Worm (Caenorhabditis elegans) whole organism, young adult: ENCODE results near the gene bbs-4.

Source experiments
- B0019.2 ChIP-seq: fragments of 200-800 bp; sonication (Bioruptor generic); conservative IDR thresholded peaks from 2 replicates; pipeline ENCODE4 v1.3.6; 2022; ENCODE audit warnings: missing genetic modification reagents, missing genetic modification characterization, missing compliant biosample characterization
- B0035.1 ChIP-seq: sonication (generic microtip); optimal IDR thresholded peaks from 2 replicates; lab custom pipeline; 2016; ENCODE audit warnings: missing genetic modification characterization, mild to moderate bottlenecking, missing compliant biosample characterization, missing genotype, missing genetic modification reagents
- B0261.1 ChIP-seq: sonication (generic microtip); optimal IDR thresholded peaks from 2 replicates; lab custom pipeline; 2016; ENCODE audit warnings: mild to moderate bottlenecking, missing genetic modification characterization, moderate library complexity, missing compliant biosample characterization
- C06A6.2 ChIP-seq: fragments of 200-800 bp; sonication (Bioruptor generic); conservative IDR thresholded peaks from 2 replicates; pipeline ENCODE4 v1.3.6; 2022; ENCODE audit warnings: missing genetic modification characterization, missing compliant biosample characterization
- D2030.7 ChIP-seq: fragments of 200-800 bp; sonication (Bioruptor generic); IDR thresholded peaks from 2 replicates; pipeline ENCODE4 v1.3.6; 2022; ENCODE audit warnings: missing genetic modification reagents, missing genetic modification characterization, missing compliant biosample characterization
- F23B12.7 ChIP-seq: sonication (generic microtip); optimal IDR thresholded peaks from 2 replicates; lab custom pipeline; 2017; ENCODE audit warnings: missing genetic modification characterization, mild to moderate bottlenecking, missing compliant biosample characterization, antibody characterized with exemption, moderate library complexity; ENCODE audit not compliant: insufficient read depth
- F33H1.4 ChIP-seq: fragments of 200-800 bp; sonication (Bioruptor generic); IDR thresholded peaks from 2 replicates; pipeline ENCODE4 v1.3.6; 2022; ENCODE audit warnings: missing genetic modification reagents, missing genetic modification characterization, missing compliant biosample characterization
- F49E8.2 ChIP-seq: sonication (generic microtip); optimal IDR thresholded peaks from 3 replicates; lab custom pipeline; 2017; ENCODE audit warnings: missing genetic modification characterization, mild to moderate bottlenecking, missing compliant biosample characterization, antibody characterized with exemption, moderate library complexity; ENCODE audit not compliant: insufficient read depth
- T07F8.4 ChIP-seq: sonication (generic microtip); optimal IDR thresholded peaks from 2 replicates; lab custom pipeline; 2016; ENCODE audit warnings: mild to moderate bottlenecking, missing genetic modification characterization, moderate library complexity, missing compliant biosample characterization
- Y95B8A.8 ChIP-seq: fragments of 200-800 bp; sonication (Bioruptor generic); IDR thresholded peaks from 2 replicates; pipeline ENCODE4 v1.3.6; 2022; ENCODE audit warnings: missing genetic modification reagents, missing genetic modification characterization, missing compliant biosample characterization
- atf-7 ChIP-seq: sonication (generic microtip); optimal IDR thresholded peaks from 2 replicates; lab custom pipeline; 2017; ENCODE audit warnings: mild to moderate bottlenecking, missing genetic modification characterization, missing compliant biosample characterization
- athp-1 ChIP-seq: sonication (generic microtip); optimal IDR thresholded peaks from 2 replicates; lab custom pipeline; 2017; ENCODE audit warnings: mild to moderate bottlenecking, missing genetic modification characterization, missing compliant biosample characterization
- attf-3 ChIP-seq: fragments of 200-800 bp; sonication (Bioruptor generic); conservative IDR thresholded peaks from 2 replicates; pipeline ENCODE4 v1.3.6; 2022; ENCODE audit warnings: missing genetic modification reagents, missing genetic modification characterization, missing compliant biosample characterization
- bed-1 ChIP-seq: fragments of 200-800 bp; sonication (Bioruptor generic); IDR thresholded peaks from 2 replicates; pipeline ENCODE4 v1.3.6; 2022; ENCODE audit warnings: missing genetic modification reagents, missing genetic modification characterization, missing compliant biosample characterization
- cebp-1 ChIP-seq, 2 experiments: fragments of 200-800 bp in 1 of 2; sonication (Bioruptor generic) in 1 of 2; sonication (generic microtip) in 1 of 2; IDR thresholded peaks in 1 of 2; optimal IDR thresholded peaks in 1 of 2; 2 replicates each; pipeline versions ENCODE4 v1.3.6 to Lab custom; 2017 to 2022; ENCODE audit warnings: missing compliant biosample characterization in 2 of 2, missing genetic modification characterization in 2 of 2, mild to moderate bottlenecking in 1 of 2, missing genetic modification reagents in 1 of 2, moderate library complexity in 1 of 2
- ceh-100 ChIP-seq: fragments of 200-800 bp; sonication (Bioruptor generic); IDR thresholded peaks from 2 replicates; pipeline ENCODE4 v1.3.6; 2022; ENCODE audit warnings: missing genetic modification reagents, missing genetic modification characterization, missing compliant biosample characterization
- ceh-27 ChIP-seq: fragments of 200-800 bp; sonication (Bioruptor generic); optimal IDR thresholded peaks from 2 replicates; lab custom pipeline; 2018; ENCODE audit warnings: mild to moderate bottlenecking, missing genetic modification characterization, moderate library complexity, missing compliant biosample characterization
- ceh-40 ChIP-seq: fragments of 200-800 bp; sonication (Bioruptor generic); IDR thresholded peaks from 2 replicates; pipeline ENCODE4 v1.3.6; 2022; ENCODE audit warnings: missing genetic modification characterization, missing compliant biosample characterization
- ceh-58 ChIP-seq: fragments of 200-800 bp; sonication (Bioruptor generic); IDR thresholded peaks from 2 replicates; pipeline ENCODE4 v1.3.6; 2022; ENCODE audit warnings: missing genetic modification characterization, missing compliant biosample characterization
- ceh-91 ChIP-seq: fragments of 200-800 bp; sonication (Bioruptor generic); IDR thresholded peaks from 2 replicates; pipeline ENCODE4 v1.3.6; 2022; ENCODE audit warnings: missing genetic modification reagents, missing genetic modification characterization, missing compliant biosample characterization
- dox-1 ChIP-seq: fragments of 200-800 bp; sonication (Bioruptor generic); IDR thresholded peaks from 2 replicates; pipeline ENCODE4 v1.3.6; 2022; ENCODE audit warnings: missing genetic modification reagents, missing genetic modification characterization, missing compliant biosample characterization
- egl-18 ChIP-seq: fragments of 200-800 bp; sonication (Bioruptor generic); IDR thresholded peaks from 2 replicates; pipeline ENCODE4 v1.3.6; 2022; ENCODE audit warnings: missing genetic modification reagents, missing genetic modification characterization, missing compliant biosample characterization
- egrh-3 ChIP-seq: fragments of 200-800 bp; sonication (Bioruptor generic); IDR thresholded peaks from 2 replicates; pipeline ENCODE4 v1.3.6; 2022; ENCODE audit warnings: missing genetic modification reagents, missing genetic modification characterization, missing compliant biosample characterization
- ets-4 ChIP-seq: fragments of 200-800 bp; sonication (Bioruptor generic); optimal IDR thresholded peaks from 2 replicates; lab custom pipeline; 2018; ENCODE audit warnings: mild to moderate bottlenecking, missing genetic modification characterization, missing compliant biosample characterization
- gei-17 ChIP-seq: fragments of 200-800 bp; sonication (Bioruptor generic); optimal IDR thresholded peaks from 2 replicates; lab custom pipeline; 2018; ENCODE audit warnings: mild to moderate bottlenecking, missing genetic modification characterization, missing compliant biosample characterization
- hmg-1.2 ChIP-seq: fragments of 200-800 bp; sonication (Bioruptor generic); IDR thresholded peaks from 2 replicates; pipeline ENCODE4 v1.3.6; 2022; ENCODE audit warnings: missing genetic modification reagents, missing genetic modification characterization, missing compliant biosample characterization
- let-526 ChIP-seq: fragments of 200-800 bp; sonication (Bioruptor generic); IDR thresholded peaks from 2 replicates; pipeline ENCODE4 v1.3.6; 2022; ENCODE audit warnings: missing genetic modification reagents, missing genetic modification characterization, missing compliant biosample characterization
- let-607 ChIP-seq, 2 experiments: fragments of 200-800 bp in 1 of 2; sonication (Bioruptor generic) in 1 of 2; sonication (generic microtip) in 1 of 2; optimal IDR thresholded peaks; 2 replicates each; lab custom pipeline; 2016 to 2018; ENCODE audit warnings: mild to moderate bottlenecking in 2 of 2, missing compliant biosample characterization in 2 of 2, missing genetic modification characterization in 2 of 2, moderate library complexity in 2 of 2, missing genotype in 1 of 2
- lin-26 ChIP-seq: fragments of 200-800 bp; sonication (Bioruptor generic); IDR thresholded peaks from 2 replicates; pipeline ENCODE4 v1.3.6; 2022; ENCODE audit warnings: missing genetic modification reagents, missing genetic modification characterization, missing compliant biosample characterization
- lin-35 ChIP-seq, 3 experiments: fragments of 150-350 bp in 2 of 3; sonication (generic microtip) in 1 of 3; optimal IDR thresholded peaks; 2 replicates each; lab custom pipeline; 2014 to 2018; ENCODE audit warnings: missing biosample characterization in 3 of 3, missing genetic modification characterization in 3 of 3, missing genetic modification reagents in 3 of 3
- lin-54 ChIP-seq: fragments of 200-800 bp; sonication (Bioruptor generic); optimal IDR thresholded peaks from 2 replicates; lab custom pipeline; 2018; ENCODE audit warnings: mild to moderate bottlenecking, missing genetic modification characterization, missing compliant biosample characterization
- lsy-27 ChIP-seq: sonication (generic microtip); optimal IDR thresholded peaks from 2 replicates; lab custom pipeline; 2017; ENCODE audit warnings: missing genetic modification characterization, mild to moderate bottlenecking, missing compliant biosample characterization, antibody characterized with exemption, missing genotype, borderline replicate concordance; ENCODE audit not compliant: insufficient read depth
- madf-10 ChIP-seq: sonication (generic microtip); optimal IDR thresholded peaks from 2 replicates; lab custom pipeline; 2016; ENCODE audit warnings: mild to moderate bottlenecking, missing genetic modification characterization, missing compliant biosample characterization
- nfya-1 ChIP-seq: sonication (generic microtip); optimal IDR thresholded peaks from 2 replicates; lab custom pipeline; 2017; ENCODE audit warnings: antibody characterized with exemption, missing compliant biosample characterization, missing genetic modification characterization, borderline replicate concordance; ENCODE audit not compliant: insufficient read depth
- nfyb-1 ChIP-seq: fragments of 200-800 bp; sonication (Bioruptor generic); IDR thresholded peaks from 2 replicates; pipeline ENCODE4 v1.3.6; 2022; ENCODE audit warnings: missing genetic modification reagents, missing genetic modification characterization, missing compliant biosample characterization
- pha-4 ChIP-seq: fragments of 150-350 bp; sonication (generic microtip); optimal IDR thresholded peaks from 2 replicates; lab custom pipeline; 2014; ENCODE audit warnings: missing biosample characterization, missing genetic modification reagents, missing genetic modification characterization
- repo-1 ChIP-seq: sonication (generic microtip); optimal IDR thresholded peaks from 2 replicates; lab custom pipeline; 2017; ENCODE audit warnings: mild to moderate bottlenecking, missing genetic modification characterization, missing compliant biosample characterization
- snpc-3.4 ChIP-seq: sonication (generic microtip); optimal IDR thresholded peaks from 2 replicates; lab custom pipeline; 2017; ENCODE audit warnings: missing genetic modification characterization, mild to moderate bottlenecking, missing compliant biosample characterization, antibody characterized with exemption, moderate library complexity, missing genotype, missing genetic modification reagents
- snpc-4 ChIP-seq, 5 experiments: fragments of 150-350 bp in 1 of 5; sonication (generic microtip) in 4 of 5; optimal IDR thresholded peaks; 2 replicates each; lab custom pipeline; 2014 to 2018; ENCODE audit warnings: missing genetic modification characterization in 5 of 5, missing biosample characterization in 3 of 5, antibody characterized with exemption in 2 of 5, mild to moderate bottlenecking in 2 of 5, missing compliant biosample characterization in 2 of 5, missing genotype in 2 of 5, moderate library complexity in 2 of 5, missing genetic modification reagents in 1 of 5
- tbp1 ChIP-seq: fragments of 200-800 bp; sonication (Bioruptor generic); optimal IDR thresholded peaks from 2 replicates; lab custom pipeline; 2018; ENCODE audit warnings: mild to moderate bottlenecking, missing genetic modification characterization, missing compliant biosample characterization
- zfh-2 ChIP-seq: fragments of 200-800 bp; sonication (Bioruptor generic); conservative IDR thresholded peaks from 2 replicates; pipeline ENCODE4 v1.3.6; 2022; ENCODE audit warnings: missing genetic modification reagents, missing genetic modification characterization, missing compliant biosample characterization
- ztf-22 ChIP-seq: fragments of 200-800 bp; sonication (Bioruptor generic); optimal IDR thresholded peaks from 2 replicates; lab custom pipeline; 2018; ENCODE audit warnings: mild to moderate bottlenecking, missing genetic modification characterization, moderate library complexity, missing compliant biosample characterization
- ztf-28 ChIP-seq: fragments of 200-800 bp; sonication (Bioruptor generic); IDR thresholded peaks from 2 replicates; pipeline ENCODE4 v1.3.6; 2022; ENCODE audit warnings: missing genetic modification reagents, missing genetic modification characterization, missing compliant biosample characterization
- ztf-6 ChIP-seq: fragments of 200-800 bp; sonication (Bioruptor generic); IDR thresholded peaks from 2 replicates; pipeline ENCODE4 v1.3.6; 2022; ENCODE audit warnings: missing genetic modification reagents, missing genetic modification characterization, missing compliant biosample characterization

The bbs-4 gene

DNA sequence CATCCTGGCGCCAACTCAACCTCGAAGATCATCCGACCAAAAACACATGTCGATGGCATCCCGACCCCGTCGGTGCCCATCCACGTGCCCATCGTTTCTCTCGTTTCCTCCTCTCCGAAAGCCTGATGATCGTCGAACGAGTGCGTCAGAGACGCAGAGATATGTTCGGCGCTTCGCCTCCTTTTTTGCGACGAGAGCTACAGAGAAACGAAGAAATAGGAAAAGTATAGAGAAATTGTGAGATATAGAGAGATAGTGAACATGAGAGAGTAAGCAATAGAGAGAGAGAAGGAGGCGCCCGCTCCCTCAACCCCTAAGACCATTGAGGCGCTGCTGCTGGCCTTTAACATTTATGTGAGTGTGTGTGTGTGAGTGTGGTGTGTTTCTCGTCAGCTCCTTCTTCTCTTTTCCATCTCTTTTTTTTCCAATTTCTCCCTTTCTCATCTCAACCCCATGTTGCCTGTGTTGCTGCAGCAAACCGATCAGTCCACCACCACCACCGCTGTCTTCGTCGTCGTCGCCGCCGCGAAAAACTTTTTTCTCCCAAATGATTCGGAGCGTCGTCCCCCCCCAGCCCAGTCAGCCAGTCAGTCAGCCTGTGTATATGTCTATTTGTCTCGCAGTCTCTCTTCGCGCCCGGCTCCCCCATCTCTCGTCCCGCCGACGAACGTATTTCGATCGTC lies 7.2 kb upstream of the bbs-4 start, which contains the start of gene hlh-11:
Gene hlh-11, plus strand, starts transcription at position 633 of the 683 bp plus-strand sequence.
- peak; percentile 69 for TF ChIP-seq C06A6.2 (GFP tag; lab: Robert Waterston, UW)
- TF ChIP-seq nfya-1 (tag; lab: Kevin White, UChicago) = no peak
- TF ChIP-seq snpc-4 (GFP tag; optimal IDR thresholded peaks at IDR 0.05; lab: Kevin White, UChicago) = no peak
- TF ChIP-seq snpc-4 (tag; optimal IDR thresholded peaks at IDR 0.05; lab: Kevin White, UChicago) = peak; percentile 46 to 70 (median 64)
- no peak for TF ChIP-seq ceh-91 (GFP tag; lab: Robert Waterston, UW)
- no peak for TF ChIP-seq F33H1.4 (GFP tag; lab: Robert Waterston, UW)
- peak; percentile 89 for TF ChIP-seq egrh-3 (GFP tag; lab: Robert Waterston, UW)
- peak; percentile 23; the same call in 1 of the 2 replicates for TF ChIP-seq attf-3
- peak; percentile 43 for TF ChIP-seq tbp1 (GFP tag; lab: Kevin White, UChicago)
- TF ChIP-seq snpc-3.4 (tag; lab: Kevin White, UChicago) = peak; percentile 13
- no peak for TF ChIP-seq ceh-58 (GFP tag; lab: Robert Waterston, UW)
- TF ChIP-seq bed-1 (GFP tag; lab: Robert Waterston, UW) = no peak
- 0 out of 2 replicates have a peak, but pooled peaks have one; percentile 4 for TF ChIP-seq ztf-6 (GFP tag; lab: Robert Waterston, UW)
- no peak for TF ChIP-seq egl-18 (GFP tag; lab: Robert Waterston, UW)
- peak; percentile 95 for TF ChIP-seq madf-10
- peak; percentile 69 for TF ChIP-seq gei-17 (GFP tag; lab: Kevin White, UChicago)
- TF ChIP-seq F23B12.7 = peak; percentile 52
- peak; percentile 75 for TF ChIP-seq dox-1 (GFP tag; lab: Robert Waterston, UW)
- no peak for TF ChIP-seq lsy-27 (tag; lab: Kevin White, UChicago)
- TF ChIP-seq B0019.2 (GFP tag; lab: Robert Waterston, UW) = no peak
- peak in 1 of 3 experiments; percentile 74 for TF ChIP-seq lin-35 (GFP tag; optimal IDR thresholded peaks at IDR 0.05; lab: Kevin White, UChicago)
- no peak for TF ChIP-seq ztf-22 (GFP tag; lab: Kevin White, UChicago)
- no peak for TF ChIP-seq F49E8.2 (tag; lab: Kevin White, UChicago)
- peak; percentile 24 for TF ChIP-seq ceh-27
- 0 out of 2 replicates have a peak, but pooled peaks have one; percentile 8 for TF ChIP-seq ceh-100 (GFP tag; lab: Robert Waterston, UW)
- TF ChIP-seq let-526 (GFP tag; lab: Robert Waterston, UW) = 0 out of 2 replicates have a peak, but pooled peaks have one; percentile 16
- peak; percentile 35 for TF ChIP-seq lin-54 (GFP tag; lab: Kevin White, UChicago)
- TF ChIP-seq athp-1 (tag; lab: Kevin White, UChicago) = peak; percentile 63
- peak; percentile 88 for TF ChIP-seq hmg-1.2
- no peak for TF ChIP-seq B0261.1 (tag; lab: Kevin White, UChicago)
- no peak for TF ChIP-seq Y95B8A.8 (GFP tag; lab: Robert Waterston, UW)
- TF ChIP-seq repo-1 (tag; lab: Kevin White, UChicago) = peak; percentile 55
- peak; percentile 30; the same call in 1 of the 2 replicates for TF ChIP-seq cebp-1 (GFP tag; IDR thresholded peaks at IDR 0.05; lab: Robert Waterston, UW)
- peak; percentile 85 for TF ChIP-seq cebp-1 (tag; optimal IDR thresholded peaks at IDR 0.05; lab: Kevin White, UChicago)
- TF ChIP-seq T07F8.4 (tag; lab: Kevin White, UChicago) = no peak
- peak; percentile 16 to 68 for TF ChIP-seq let-607 (tag; optimal IDR thresholded peaks at IDR 0.05; lab: Kevin White, UChicago)
- peak; percentile 15; the same call in 1 of the 2 replicates for TF ChIP-seq lin-26 (GFP tag; lab: Robert Waterston, UW)
- TF ChIP-seq nfyb-1 (GFP tag; lab: Robert Waterston, UW) = 0 out of 2 replicates have a peak, but pooled peaks have one; percentile 75
- peak; percentile 98 for TF ChIP-seq zfh-2 (GFP tag; lab: Robert Waterston, UW)
- no peak for TF ChIP-seq ceh-40 (GFP tag; lab: Robert Waterston, UW)
- peak; percentile 44 for TF ChIP-seq B0035.1 (tag; lab: Kevin White, UChicago)
- no peak for TF ChIP-seq D2030.7
- peak; percentile 13 for TF ChIP-seq ets-4 (GFP tag; lab: Kevin White, UChicago)
- TF ChIP-seq ztf-28 (GFP tag; lab: Robert Waterston, UW) = no peak
- TF ChIP-seq pha-4 (tag; lab: Kevin White, UChicago) = no peak
- peak; percentile 52 for TF ChIP-seq atf-7 (tag; lab: Kevin White, UChicago)
